Fruit fly (Drosophila melanogaster): Measurements from ENCODE around the gene CG14662.

Gene CG14662

dm6 chr3R:4979143-4979728 is 4.8 kb downstream of the CG14662 start (continued):
- TF ChIP-seq CG11696 (GFP tag; IDR thresholded peaks at IDR 0.05) (no peak), CG17361 (GFP tag; IDR thresholded peaks at IDR 0.05) (peak; percentile 57; the same call in 2 of the 3 replicates), ranshi (GFP tag; IDR thresholded peaks at IDR 0.05) (no peak), Spps (tag; optimal IDR thresholded peaks at IDR 0.05) (peak; percentile 1), ro (GFP tag; IDR thresholded peaks at IDR 0.05) (no peak), CG10321 (GFP tag; IDR thresholded peaks at IDR 0.05) (no peak), scrt (GFP tag; optimal IDR thresholded peaks at IDR 0.05) (no peak), CG17612 (GFP tag; IDR thresholded peaks at IDR 0.05) (no peak), Sox100B (GFP tag; optimal IDR thresholded peaks at IDR 0.05) (peak; percentile 2), CG4328 (GFP tag; optimal IDR thresholded peaks at IDR 0.05) (no peak), pb (GFP tag; optimal IDR thresholded peaks at IDR 0.05) (no peak), CG10543 (GFP tag; optimal IDR thresholded peaks at IDR 0.05) (no peak), CG1647 (GFP tag; optimal IDR thresholded peaks at IDR 0.05) (no peak), CG15479 (GFP tag; optimal IDR thresholded peaks at IDR 0.05) (no peak), nau (GFP tag; optimal IDR thresholded peaks at IDR 0.05) (no peak), CG17186 (GFP tag; optimal IDR thresholded peaks at IDR 0.05) (no peak), Ptx1 (GFP tag; IDR thresholded peaks at IDR 0.05) (0 out of 2 replicates have a peak, but pooled peaks have one; percentile 15), HLH3B (GFP tag; IDR thresholded peaks at IDR 0.05) (no peak), pita (GFP tag; optimal IDR thresholded peaks at IDR 0.05) (no peak), trem (tag; optimal IDR thresholded peaks at IDR 0.05) (peak; percentile 28), CG12299 (tag; optimal IDR thresholded peaks at IDR 0.05) (no peak), CG34376 (GFP tag; optimal IDR thresholded peaks at IDR 0.05) (no peak), Doc2 (GFP tag; IDR thresholded peaks at IDR 0.05) (no peak), klu (GFP tag; IDR thresholded peaks at IDR 0.05) (no peak), sens-2 (GFP tag; IDR thresholded peaks at IDR 0.05) (no peak), CG6654 (GFP tag; optimal IDR thresholded peaks at IDR 0.05) (no peak), CG12104 (GFP tag; optimal IDR thresholded peaks at IDR 0.05) (no peak), abd-A (tag; optimal IDR thresholded peaks at IDR 0.05) (no peak), CG31441 (GFP tag; IDR thresholded peaks at IDR 0.05) (peak; percentile 55), onecut (GFP tag; IDR thresholded peaks at IDR 0.05) (no peak), HLH4C (GFP tag; IDR thresholded peaks at IDR 0.05; ENCODE audit: partially characterized antibody) (no peak), B-H2 (GFP tag; optimal IDR thresholded peaks at IDR 0.05) (no peak), CG12769 (tag; optimal IDR thresholded peaks at IDR 0.05) (no peak), bbx (GFP tag; IDR thresholded peaks at IDR 0.05; ENCODE audit: partially characterized antibody) (no peak), NK7.1 (GFP tag; optimal IDR thresholded peaks at IDR 0.05) (no peak), eve (GFP tag; optimal IDR thresholded peaks at IDR 0.05) (peak in 1 of 2 experiments; percentile 55), amos (GFP tag; IDR thresholded peaks at IDR 0.05; ENCODE audit: partially characterized antibody) (no peak), CG7786 (GFP tag; optimal IDR thresholded peaks at IDR 0.05) (no peak), Hmr (GFP tag; optimal IDR thresholded peaks at IDR 0.05) (no peak), CG4854 (GFP tag; optimal IDR thresholded peaks at IDR 0.05) (no peak), HHEX (GFP tag; optimal IDR thresholded peaks at IDR 0.05) (no peak), Dfd (GFP tag; optimal IDR thresholded peaks at IDR 0.05) (no peak), ab (GFP tag; optimal IDR thresholded peaks at IDR 0.05) (no peak), ken (GFP tag; IDR thresholded peaks at IDR 0.05) (no peak), dmrt99B (tag; optimal IDR thresholded peaks at IDR 0.05) (peak; percentile 6), CG16815 (GFP tag; optimal IDR thresholded peaks at IDR 0.05) (no peak), CG16813 (GFP tag; IDR thresholded peaks at IDR 0.05; ENCODE audit: partially characterized antibody) (no peak), CG8478 (optimal IDR thresholded peaks at IDR 0.05) (no peak), Med (GFP tag) (peak; percentile 39), CG6791 (GFP tag; IDR thresholded peaks at IDR 0.05; ENCODE audit: partially characterized antibody) (no peak), CG17829 (tag; optimal IDR thresholded peaks at IDR 0.05) (no peak)
